Worm (Caenorhabditis elegans) whole organism, L2 larva: Measurements from ENCODE around the gene C52B9.8.

Experiments
- C34F6.9 ChIP-seq: fragments of 150-350 bp; optimal IDR thresholded peaks from 2 replicates; lab custom pipeline; 2014; ENCODE audit warnings: missing biosample characterization, missing genetic modification characterization
- F13H6.1 ChIP-seq: sonication (generic microtip); optimal IDR thresholded peaks from 2 replicates; lab custom pipeline; 2016; ENCODE audit warnings: missing genetic modification characterization, missing compliant biosample characterization
- R02D3.7 ChIP-seq: fragments of 150-350 bp; optimal IDR thresholded peaks from 2 replicates; lab custom pipeline; 2014; ENCODE audit warnings: missing biosample characterization, missing genetic modification characterization
- Y55F3AM.14 ChIP-seq: fragments of 200-800 bp; sonication (Bioruptor generic); optimal IDR thresholded peaks from 2 replicates; lab custom pipeline; 2018; ENCODE audit warnings: mild to moderate bottlenecking, missing genetic modification characterization, missing compliant biosample characterization
- ZK546.5 ChIP-seq: sonication (generic microtip); optimal IDR thresholded peaks from 2 replicates; lab custom pipeline; 2017; ENCODE audit warnings: missing biosample characterization, missing genetic modification characterization
- alr-1 ChIP-seq: fragments of 150-350 bp; optimal IDR thresholded peaks from 2 replicates; lab custom pipeline; 2014; ENCODE audit warnings: missing biosample characterization, missing genetic modification characterization
- aly-2 ChIP-seq: fragments of 150-350 bp; optimal IDR thresholded peaks from 2 replicates; lab custom pipeline; 2014; ENCODE audit warnings: missing biosample characterization, missing genetic modification characterization
- ama-1 ChIP-seq: fragments of 150-350 bp; optimal IDR thresholded peaks from 2 replicates; lab custom pipeline; 2018; ENCODE audit warnings: inconsistent platforms
- ceh-16 ChIP-seq: fragments of 150-350 bp; optimal IDR thresholded peaks from 2 replicates; lab custom pipeline; 2014; ENCODE audit warnings: missing biosample characterization, missing genetic modification characterization
- ceh-82 ChIP-seq: fragments of 150-350 bp; optimal IDR thresholded peaks from 2 replicates; lab custom pipeline; 2014; ENCODE audit warnings: missing biosample characterization, missing genetic modification characterization
- crh-2 ChIP-seq: sonication (generic microtip); optimal IDR thresholded peaks from 2 replicates; lab custom pipeline; 2017; ENCODE audit warnings: missing biosample characterization, missing genetic modification characterization
- dmd-4 ChIP-seq: sonication (generic microtip); optimal IDR thresholded peaks from 2 replicates; lab custom pipeline; 2017; ENCODE audit warnings: missing biosample characterization, missing genetic modification characterization
- egl-27 ChIP-seq: sonication (generic microtip); optimal IDR thresholded peaks from 3 replicates; lab custom pipeline; 2017; ENCODE audit warnings: missing biosample characterization, missing genetic modification reagents, missing genetic modification characterization
- elt-1 ChIP-seq: fragments of 150-350 bp; optimal IDR thresholded peaks from 2 replicates; lab custom pipeline; 2014; ENCODE audit warnings: missing biosample characterization, missing genetic modification characterization
- elt-3 ChIP-seq: sonication (generic microtip); optimal IDR thresholded peaks from 2 replicates; lab custom pipeline; 2017; ENCODE audit warnings: missing biosample characterization, missing genetic modification characterization
- fos-1 ChIP-seq: fragments of 150-350 bp; optimal IDR thresholded peaks from 2 replicates; lab custom pipeline; 2014; ENCODE audit warnings: missing biosample characterization, missing genetic modification characterization
- gmeb-1 ChIP-seq: fragments of 150-350 bp; optimal IDR thresholded peaks from 2 replicates; lab custom pipeline; 2014; ENCODE audit warnings: missing biosample characterization, missing genetic modification characterization
- lin-11 ChIP-seq: fragments of 150-350 bp; sonication (generic microtip); optimal IDR thresholded peaks from 2 replicates; lab custom pipeline; 2014; ENCODE audit warnings: missing biosample characterization, missing genetic modification characterization, inconsistent platforms, mixed read lengths
- lin-13 ChIP-seq: fragments of 150-350 bp; optimal IDR thresholded peaks from 2 replicates; lab custom pipeline; 2014; ENCODE audit warnings: missing biosample characterization, missing genetic modification reagents, missing genetic modification characterization
- lin-39 ChIP-seq: fragments of 150-350 bp; optimal IDR thresholded peaks from 2 replicates; lab custom pipeline; 2014; ENCODE audit warnings: missing biosample characterization, missing genetic modification reagents, missing genetic modification characterization
- lsy-2 ChIP-seq, 2 experiments: fragments of 150-350 bp in 1 of 2; sonication (generic microtip) in 1 of 2; optimal IDR thresholded peaks; 2 replicates each; lab custom pipeline; 2014 to 2017; ENCODE audit warnings: missing biosample characterization in 2 of 2, missing genetic modification characterization in 2 of 2
- mab-5 ChIP-seq: fragments of 150-350 bp; optimal IDR thresholded peaks from 2 replicates; lab custom pipeline; 2014; ENCODE audit warnings: missing biosample characterization, missing genetic modification characterization
- mbf-1 ChIP-seq: sonication (generic microtip); optimal IDR thresholded peaks from 2 replicates; lab custom pipeline; 2017; ENCODE audit warnings: missing biosample characterization, missing genetic modification characterization
- mdl-1 ChIP-seq, 2 experiments: fragments of 150-350 bp in 1 of 2; sonication (generic microtip) in 1 of 2; optimal IDR thresholded peaks; 2 replicates each; lab custom pipeline; 2017; ENCODE audit warnings: missing biosample characterization in 2 of 2, missing genetic modification characterization in 2 of 2
- nhr-11 ChIP-seq: fragments of 150-350 bp; optimal IDR thresholded peaks from 2 replicates; lab custom pipeline; 2014; ENCODE audit warnings: missing biosample characterization, missing genetic modification characterization
- nhr-12 ChIP-seq: fragments of 150-350 bp; optimal IDR thresholded peaks from 2 replicates; lab custom pipeline; 2014; ENCODE audit warnings: missing biosample characterization, missing genetic modification characterization
- nhr-129 ChIP-seq: fragments of 150-350 bp; optimal IDR thresholded peaks from 2 replicates; lab custom pipeline; 2014; ENCODE audit warnings: missing biosample characterization, missing genetic modification characterization
- nhr-21 ChIP-seq: fragments of 150-350 bp; optimal IDR thresholded peaks from 2 replicates; lab custom pipeline; 2014; ENCODE audit warnings: missing biosample characterization, missing genetic modification characterization
- nhr-237 ChIP-seq: fragments of 150-350 bp; optimal IDR thresholded peaks from 2 replicates; lab custom pipeline; 2014; ENCODE audit warnings: missing biosample characterization, missing genetic modification characterization
- nhr-25 ChIP-seq: fragments of 150-350 bp; sonication (generic microtip); optimal IDR thresholded peaks from 3 replicates; lab custom pipeline; 2014; ENCODE audit warnings: missing biosample characterization, missing genetic modification characterization
- sem-4 ChIP-seq: fragments of 150-350 bp; optimal IDR thresholded peaks from 2 replicates; lab custom pipeline; 2014; ENCODE audit warnings: missing biosample characterization, missing genetic modification reagents, missing genetic modification characterization
- sma-9 ChIP-seq, 2 experiments: fragments of 150-350 bp in 1 of 2; sonication (generic microtip) in 1 of 2; optimal IDR thresholded peaks; 2 replicates each; lab custom pipeline; 2014 to 2016; ENCODE audit warnings: missing genetic modification characterization in 2 of 2, mild to moderate bottlenecking in 1 of 2, missing biosample characterization in 1 of 2, missing compliant biosample characterization in 1 of 2, missing genetic modification reagents in 1 of 2, moderate library complexity in 1 of 2
- snpc-4 ChIP-seq: fragments of 150-350 bp; optimal IDR thresholded peaks from 2 replicates; lab custom pipeline; 2014; ENCODE audit warnings: missing biosample characterization, missing genetic modification characterization
- unc-39 ChIP-seq: fragments of 150-350 bp; optimal IDR thresholded peaks from 2 replicates; lab custom pipeline; 2014; ENCODE audit warnings: missing biosample characterization, missing genetic modification characterization
- unc-55 ChIP-seq: fragments of 150-350 bp; sonication (generic microtip); optimal IDR thresholded peaks from 3 replicates; lab custom pipeline; 2014; ENCODE audit warnings: missing biosample characterization, missing genetic modification reagents, missing genetic modification characterization
- unc-62 ChIP-seq: fragments of 150-350 bp; optimal IDR thresholded peaks from 2 replicates; lab custom pipeline; 2014; ENCODE audit warnings: missing biosample characterization, missing genetic modification reagents, missing genetic modification characterization
- zag-1 ChIP-seq: fragments of 150-350 bp; optimal IDR thresholded peaks from 2 replicates; lab custom pipeline; 2014; ENCODE audit warnings: missing biosample characterization, missing genetic modification characterization
- ztf-1 ChIP-seq: fragments of 200-800 bp; sonication (Bioruptor generic); conservative IDR thresholded peaks from 2 replicates; pipeline ENCODE4 v1.3.6; 2022; ENCODE audit warnings: missing genetic modification characterization, missing compliant biosample characterization
- ztf-4 ChIP-seq: fragments of 150-350 bp; optimal IDR thresholded peaks from 2 replicates; lab custom pipeline; 2014; ENCODE audit warnings: missing biosample characterization, missing genetic modification characterization

Gene C52B9.8

ce11 chrX:4289805-4290204 lies 21.8 kb downstream of the C52B9.8 start:
- TF ChIP-seq nhr-129 (no peak), mbf-1 (tag; lab: Kevin White, UChicago) (no peak), ztf-1 (GFP tag; lab: Robert Waterston, UW) (no peak), nhr-12 (no peak), zag-1 (tag; lab: Kevin White, UChicago) (no peak), nhr-25 (tag; lab: Kevin White, UChicago) (no peak), unc-55 (GFP tag; lab: Kevin White, UChicago) (no peak), C34F6.9 (no peak), lin-13 (GFP tag; lab: Kevin White, UChicago) (no peak), ZK546.5 (tag; lab: Kevin White, UChicago) (no peak), unc-62 (no peak), sem-4 (tag; lab: Kevin White, UChicago) (no peak), lin-11 (no peak), lsy-2 (tag; optimal IDR thresholded peaks at IDR 0.05; lab: Kevin White, UChicago) (no peak), elt-1 (no peak), ama-1 (no peak), ceh-82 (tag; lab: Kevin White, UChicago) (no peak), gmeb-1 (tag; lab: Kevin White, UChicago) (no peak), dmd-4 (no peak), mdl-1 (tag; optimal IDR thresholded peaks at IDR 0.05; lab: Kevin White, UChicago) (no peak)

ce11 chrX:4285669-4286174 lies 25.8 kb downstream of the C52B9.8 start, which contains the start of gene cka-2:
Gene cka-2, plus strand, starts transcription at chrX:4286124.
- no peak for TF ChIP-seq egl-27
- no peak for TF ChIP-seq ztf-4
- no peak for TF ChIP-seq F13H6.1 (tag; lab: Kevin White, UChicago)
- TF ChIP-seq R02D3.7: no peak
- no peak for TF ChIP-seq elt-3 (tag; lab: Kevin White, UChicago)
- no peak for TF ChIP-seq snpc-4 (tag; lab: Kevin White, UChicago)
- no peak for TF ChIP-seq ztf-1 (GFP tag; lab: Robert Waterston, UW)
- peak; percentile 8 for TF ChIP-seq unc-55 (GFP tag; lab: Kevin White, UChicago)
- TF ChIP-seq Y55F3AM.14 (GFP tag; lab: Kevin White, UChicago): no peak
- TF ChIP-seq crh-2 (tag; lab: Kevin White, UChicago): no peak
- no peak for TF ChIP-seq mab-5 (tag; lab: Kevin White, UChicago)
- TF ChIP-seq nhr-129: no peak
- TF ChIP-seq C34F6.9: peak; percentile 15
- TF ChIP-seq lin-11: no peak
- TF ChIP-seq dmd-4: no peak

- TF ChIP-seq unc-55 (GFP tag; lab: Kevin White, UChicago): no peak
- TF ChIP-seq lsy-2 (tag; optimal IDR thresholded peaks at IDR 0.05; lab: Kevin White, UChicago): no peak
- TF ChIP-seq fos-1 (tag; lab: Kevin White, UChicago): peak; percentile 68
- peak; percentile 32 for TF ChIP-seq sma-9 (GFP tag; optimal IDR thresholded peaks at IDR 0.05; lab: Kevin White, UChicago)
- no peak for TF ChIP-seq sma-9 (tag; optimal IDR thresholded peaks at IDR 0.05; lab: Kevin White, UChicago)
- TF ChIP-seq lin-39 (tag; lab: Kevin White, UChicago): no peak
- TF ChIP-seq lin-11: no peak
- no peak for TF ChIP-seq nhr-12
- TF ChIP-seq nhr-237 (tag; lab: Kevin White, UChicago): no peak
- no peak for TF ChIP-seq nhr-11 (tag; lab: Kevin White, UChicago)
- no peak for TF ChIP-seq F13H6.1 (tag; lab: Kevin White, UChicago)
- no peak for TF ChIP-seq ceh-16
- TF ChIP-seq crh-2 (tag; lab: Kevin White, UChicago): peak; percentile 9
- TF ChIP-seq Y55F3AM.14 (GFP tag; lab: Kevin White, UChicago): no peak
These were observed 27.1 kb downstream of the C52B9.8 start for ce11 chrX:4284470-4284869.

- TF ChIP-seq mab-5 (tag; lab: Kevin White, UChicago): no peak
- no peak for TF ChIP-seq zag-1 (tag; lab: Kevin White, UChicago)
- TF ChIP-seq snpc-4 (tag; lab: Kevin White, UChicago): no peak
- no peak for TF ChIP-seq unc-39 (tag; lab: Kevin White, UChicago)
- TF ChIP-seq dmd-4: no peak
- TF ChIP-seq sma-9 (GFP tag; optimal IDR thresholded peaks at IDR 0.05; lab: Kevin White, UChicago): no peak
- TF ChIP-seq sma-9 (tag; optimal IDR thresholded peaks at IDR 0.05; lab: Kevin White, UChicago): no peak
- TF ChIP-seq alr-1 (tag; lab: Kevin White, UChicago): no peak
- TF ChIP-seq nhr-21 (tag; lab: Kevin White, UChicago): no peak
- no peak for TF ChIP-seq aly-2 (tag; lab: Kevin White, UChicago)
These were observed 27.6 kb downstream of the C52B9.8 start, which contains the start of gene ets-10 for ce11 chrX:4283989-4284388. Gene ets-10, plus strand, starts transcription at chrX:4284189.
